Fruit fly (Drosophila melanogaster) whole organism: ENCODE measurements around the gene Cda5.
A peak's percentile ranks its signal among the peaks of the same experiment; 100 is the strongest.

Source experiments
- CG8478 ChIP-seq: fragments of >200 bp; optimal IDR thresholded peaks from 2 replicates; lab custom pipeline; 2018; ENCODE audit warnings: inconsistent platforms
- Dll ChIP-seq: fragments of >200 bp; optimal IDR thresholded peaks from 2 replicates; lab custom pipeline; 2017
- EcR ChIP-seq, 2 experiments: fragments of >200 bp; optimal IDR thresholded peaks; 2 replicates each; lab custom pipeline; 2017; ENCODE audit warnings: missing biosample characterization in 2 of 2, missing genetic modification characterization in 2 of 2, missing genetic modification reagents in 2 of 2
- pan ChIP-seq: fragments of >200 bp; optimal IDR thresholded peaks from 2 replicates; lab custom pipeline; 2017
- psq ChIP-seq: fragments of >200 bp; optimal IDR thresholded peaks from 2 replicates; lab custom pipeline; 2017
- usp ChIP-seq: fragments of >200 bp; optimal IDR thresholded peaks from 2 replicates; lab custom pipeline; 2017; ENCODE audit warnings: missing biosample characterization, missing genetic modification characterization, mixed read lengths

The Cda5 gene

DNA sequence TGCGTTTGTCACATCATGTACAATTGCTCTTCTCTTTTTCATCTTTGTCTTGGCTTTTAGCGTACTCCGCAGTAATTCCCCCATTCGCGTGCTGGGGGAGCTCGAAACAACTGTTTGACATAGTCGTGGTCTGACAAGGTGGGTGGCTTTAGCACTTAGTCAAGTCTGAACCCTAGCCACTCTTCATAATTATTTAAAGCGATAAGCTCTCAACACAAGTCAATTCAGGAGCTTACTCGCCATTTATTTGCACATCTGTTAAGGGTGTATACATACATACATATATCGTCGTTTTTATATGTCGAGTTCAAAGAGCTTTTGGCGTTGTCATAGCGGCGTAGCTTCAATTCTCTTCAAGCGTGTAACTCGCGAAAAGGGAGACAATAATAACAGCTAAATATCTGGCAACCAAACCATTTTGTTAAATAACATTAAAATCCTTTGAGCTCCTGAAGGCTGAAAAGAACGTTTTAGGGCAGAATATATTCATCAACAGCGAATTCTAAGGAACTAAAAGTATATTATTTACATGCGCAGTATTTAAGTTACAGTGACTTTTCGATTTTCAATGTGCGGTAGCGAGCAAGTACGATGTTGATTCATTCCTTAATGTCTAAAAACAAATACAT lies 8.7 kb upstream of the Cda5 start:
- no peak for TF ChIP-seq usp (GFP tag; lab: Kevin White, UChicago)
- no peak for TF ChIP-seq EcR (GFP tag; optimal IDR thresholded peaks at IDR 0.05; lab: Kevin White, UChicago)
- no peak for TF ChIP-seq pan (lab: Kevin White, UChicago)
- TF ChIP-seq CG8478 (lab: Kevin White, UChicago): no peak
- TF ChIP-seq Dll (lab: Kevin White, UChicago): no peak
- no peak for TF ChIP-seq psq

DNA sequence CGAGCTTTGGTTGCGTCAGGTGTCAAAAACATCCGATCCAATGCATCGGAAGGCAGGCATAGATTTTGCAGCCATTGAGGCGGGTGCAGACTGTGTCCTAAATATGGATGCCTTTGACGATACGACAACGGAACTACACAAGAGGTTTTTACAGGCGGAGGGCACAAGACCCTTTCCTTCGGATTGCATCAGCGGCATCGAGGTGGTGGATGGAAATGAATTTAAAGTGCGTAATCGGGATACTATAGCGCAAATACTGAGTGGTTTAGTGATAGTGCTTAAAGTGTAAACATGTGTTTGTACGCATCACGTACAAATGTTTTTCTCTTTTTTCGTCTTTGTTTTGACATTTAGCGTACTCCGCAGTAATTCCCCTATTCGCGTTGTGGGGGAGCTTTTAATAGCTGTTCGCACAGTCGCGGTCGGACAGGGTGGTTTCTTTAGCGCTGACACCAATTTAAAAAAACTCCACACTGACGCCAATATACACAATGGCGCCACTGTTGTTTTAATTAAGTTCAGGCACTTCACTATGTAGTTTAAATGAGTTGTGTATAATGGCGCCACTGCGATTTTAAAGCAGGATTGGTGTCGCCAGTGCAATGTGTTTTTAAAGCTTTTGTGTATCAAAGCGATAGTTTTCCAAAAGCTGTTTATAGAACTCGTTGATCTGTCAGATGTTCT lies 7.7 kb upstream of the Cda5 start:
- no peak for TF ChIP-seq Dll (lab: Kevin White, UChicago)
- TF ChIP-seq psq: no peak
- no peak for TF ChIP-seq CG8478 (lab: Kevin White, UChicago)
- TF ChIP-seq usp (GFP tag; lab: Kevin White, UChicago): no peak
- TF ChIP-seq pan (lab: Kevin White, UChicago): no peak
- no peak for TF ChIP-seq EcR (GFP tag; optimal IDR thresholded peaks at IDR 0.05; lab: Kevin White, UChicago)

DNA sequence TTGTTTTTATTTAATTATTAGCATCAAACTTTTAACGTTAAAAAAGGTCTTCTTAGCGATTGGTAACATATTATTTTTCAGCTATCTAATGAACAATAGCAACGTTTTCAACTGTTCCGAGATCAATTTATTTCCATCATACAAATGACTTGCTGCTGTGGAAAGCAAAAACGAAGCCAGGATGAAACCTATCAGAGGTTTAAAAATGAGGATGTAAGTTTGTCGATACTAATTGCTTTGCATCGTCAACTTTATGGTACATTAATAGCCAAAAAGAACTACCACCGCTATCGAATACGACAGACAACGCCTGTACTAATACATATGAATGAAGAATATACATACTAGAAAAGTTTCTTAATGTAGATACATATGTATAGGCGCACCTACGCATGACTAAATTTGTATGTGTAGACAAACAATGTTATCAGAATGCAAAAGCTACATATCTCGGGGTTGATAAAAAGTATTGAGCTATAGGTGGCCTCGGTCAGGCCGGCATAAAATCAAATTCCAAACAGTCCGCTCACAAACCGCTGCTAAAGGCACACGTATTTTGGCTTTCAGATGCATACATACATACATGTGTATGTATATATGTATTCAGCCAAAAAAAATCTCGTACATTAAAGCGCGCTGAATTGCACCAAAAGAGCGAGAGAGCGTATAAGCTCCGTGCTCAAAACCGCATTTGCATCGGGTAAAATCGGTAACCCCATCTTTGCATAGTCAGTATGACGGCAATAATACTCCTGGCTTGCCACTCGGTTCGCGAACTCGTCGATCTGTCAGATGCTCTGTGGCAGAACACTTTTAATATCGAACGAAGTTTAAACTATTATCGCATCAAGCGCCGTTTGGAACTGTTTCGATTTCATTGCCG lies 6.9 kb upstream of the Cda5 start:
- TF ChIP-seq EcR (GFP tag; optimal IDR thresholded peaks at IDR 0.05; lab: Kevin White, UChicago): no peak
- TF ChIP-seq CG8478 (lab: Kevin White, UChicago): no peak
- TF ChIP-seq Dll (lab: Kevin White, UChicago): no peak
- TF ChIP-seq psq: no peak
- TF ChIP-seq pan (lab: Kevin White, UChicago): no peak
- no peak for TF ChIP-seq usp (GFP tag; lab: Kevin White, UChicago)

DNA sequence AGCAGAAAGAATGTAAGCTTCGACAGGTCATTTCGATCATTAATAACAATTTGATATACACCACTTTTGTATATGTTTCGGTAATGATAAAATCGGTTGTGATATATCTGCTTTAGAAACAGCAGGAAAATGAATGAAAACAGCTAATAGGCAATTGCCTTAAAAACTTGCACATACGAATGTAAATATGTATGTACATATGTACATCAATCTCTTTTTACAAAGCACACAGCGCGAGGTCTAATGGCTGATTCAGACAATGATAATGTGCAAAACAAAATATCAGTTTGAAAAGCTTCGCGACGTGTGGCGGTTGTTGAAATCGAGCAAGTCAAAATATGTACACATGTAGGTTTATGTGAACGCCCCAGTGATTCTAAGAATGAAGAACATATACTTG lies 6.3 kb upstream of the Cda5 start, which contains the start of gene galectin:
Gene galectin (plus strand): TSS at position 301 of the 400 bp plus-strand sequence.
- TF ChIP-seq usp (GFP tag; lab: Kevin White, UChicago) (no peak), EcR (GFP tag; optimal IDR thresholded peaks at IDR 0.05; lab: Kevin White, UChicago) (no peak), psq (no peak), pan (lab: Kevin White, UChicago) (no peak), Dll (lab: Kevin White, UChicago) (no peak), CG8478 (lab: Kevin White, UChicago) (no peak)

DNA sequence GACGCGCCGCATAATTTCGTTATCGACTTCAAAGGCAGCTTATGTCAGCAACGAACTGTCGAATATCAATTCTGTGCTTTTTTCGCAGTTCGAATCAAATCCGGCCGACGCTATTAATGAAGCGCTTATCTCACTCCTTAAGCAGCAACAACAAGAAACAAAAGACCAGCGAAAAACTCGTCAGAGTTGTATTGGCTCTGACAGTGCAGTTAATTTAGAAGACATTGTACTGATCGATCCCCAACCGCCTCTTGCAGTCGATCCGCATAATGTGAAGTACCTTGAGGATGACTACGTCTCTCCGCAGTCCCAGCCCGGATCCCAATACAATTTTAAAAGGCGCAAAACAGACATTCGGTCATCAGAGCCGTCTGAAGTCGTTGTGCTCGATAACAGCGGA lies 4.4 kb upstream of the Cda5 start:
- TF ChIP-seq Dll (lab: Kevin White, UChicago) (no peak), usp (GFP tag; lab: Kevin White, UChicago) (no peak), pan (lab: Kevin White, UChicago) (no peak), psq (no peak), CG8478 (lab: Kevin White, UChicago) (no peak), EcR (GFP tag; optimal IDR thresholded peaks at IDR 0.05; lab: Kevin White, UChicago) (no peak)

DNA sequence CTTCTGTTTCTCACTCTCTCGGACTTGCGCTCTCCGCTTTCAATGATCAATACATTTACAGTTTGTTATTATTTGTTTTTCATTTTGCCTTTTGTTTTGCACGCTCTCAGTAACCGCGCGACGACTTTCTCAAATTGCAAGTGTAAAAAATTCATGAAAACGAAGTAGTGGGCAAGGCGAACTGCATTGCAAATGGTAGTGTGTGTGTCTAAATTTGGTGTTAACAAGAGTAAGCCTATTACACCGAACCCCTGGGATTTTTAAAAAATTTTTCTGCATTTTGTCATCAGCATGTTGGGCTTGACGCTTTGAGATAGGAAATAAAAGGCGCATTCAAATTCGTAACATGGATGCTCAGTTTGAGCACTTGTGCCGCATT lies 2.1 kb upstream of the Cda5 start:
- TF ChIP-seq pan (lab: Kevin White, UChicago) (peak; percentile 32), CG8478 (lab: Kevin White, UChicago) (no peak), EcR (GFP tag; optimal IDR thresholded peaks at IDR 0.05; lab: Kevin White, UChicago) (no peak), usp (GFP tag; lab: Kevin White, UChicago) (no peak), Dll (lab: Kevin White, UChicago) (no peak)

DNA sequence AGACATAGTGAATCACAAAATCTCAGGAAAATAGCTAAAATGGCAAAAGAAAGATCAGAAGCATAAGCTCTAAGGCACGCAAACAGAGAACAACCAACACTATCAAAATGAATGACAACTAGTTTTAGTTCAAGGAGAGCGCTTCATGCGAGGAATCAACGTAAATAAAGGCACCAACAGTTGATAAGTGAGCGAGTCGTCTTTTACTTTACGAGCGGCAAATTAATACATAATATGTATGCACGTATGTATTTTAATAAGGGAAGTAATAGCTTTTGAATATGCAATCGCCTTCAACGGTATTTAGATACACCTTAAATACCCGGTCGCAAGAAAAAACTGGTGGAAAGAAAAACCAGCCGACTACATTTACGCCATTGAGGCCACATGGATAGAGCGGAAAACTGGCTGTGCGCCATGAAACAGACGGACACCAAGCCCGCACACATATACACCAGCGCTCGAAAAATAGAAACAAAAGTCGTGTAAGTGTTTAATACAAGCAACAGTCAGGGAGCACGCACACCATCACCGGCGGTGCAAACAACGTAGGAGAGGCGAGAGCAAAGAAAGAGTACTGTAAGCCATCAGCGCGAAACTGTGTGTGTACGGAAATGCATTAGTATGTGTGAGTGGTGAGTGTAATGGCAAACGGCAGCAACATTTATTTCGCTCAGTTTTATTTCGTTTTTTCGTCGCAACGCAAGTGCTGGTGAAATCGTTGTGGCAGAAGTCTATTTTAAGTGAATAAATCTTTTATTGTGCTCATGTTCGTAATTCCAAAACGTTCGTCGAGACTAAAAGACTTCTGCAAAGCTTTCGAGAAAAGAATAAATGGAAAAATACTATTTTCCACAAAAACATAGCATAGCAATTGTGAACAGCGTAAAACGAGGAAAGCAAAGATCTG lies 1.4 kb upstream of the Cda5 start, which contains the start of gene dbr:
Gene dbr (plus strand): TSS at position 114 of the 910 bp plus-strand sequence.
- TF ChIP-seq psq (no peak), CG8478 (lab: Kevin White, UChicago) (peak; percentile 73)

DNA sequence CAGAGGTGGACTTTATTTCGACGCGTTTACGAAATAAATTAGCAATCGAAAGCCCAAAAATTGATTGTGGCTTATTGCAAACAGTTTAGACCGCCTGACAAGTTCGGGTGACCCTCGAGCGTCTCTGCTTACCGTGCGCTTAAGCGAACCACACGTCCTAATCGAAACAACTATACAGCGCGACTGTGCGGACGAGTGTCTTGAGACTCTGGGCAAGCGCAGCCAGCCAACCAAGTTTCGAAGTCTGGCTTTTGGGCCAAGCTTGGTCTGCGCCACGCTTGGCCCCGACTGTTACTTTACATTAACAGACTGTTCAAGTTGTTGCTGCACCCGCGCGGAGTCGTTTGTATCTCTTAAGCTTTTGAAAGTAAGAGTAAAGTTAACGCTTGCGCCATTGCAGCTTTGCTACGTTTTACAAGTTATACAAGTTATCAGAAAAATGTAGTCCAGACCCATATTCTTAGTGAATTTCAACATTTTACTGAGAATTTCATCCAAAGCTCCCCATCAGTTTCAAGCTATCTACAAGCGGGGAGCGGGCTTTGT lies 6.1 kb downstream of the Cda5 start:
- TF ChIP-seq Dll (lab: Kevin White, UChicago): no peak

DNA sequence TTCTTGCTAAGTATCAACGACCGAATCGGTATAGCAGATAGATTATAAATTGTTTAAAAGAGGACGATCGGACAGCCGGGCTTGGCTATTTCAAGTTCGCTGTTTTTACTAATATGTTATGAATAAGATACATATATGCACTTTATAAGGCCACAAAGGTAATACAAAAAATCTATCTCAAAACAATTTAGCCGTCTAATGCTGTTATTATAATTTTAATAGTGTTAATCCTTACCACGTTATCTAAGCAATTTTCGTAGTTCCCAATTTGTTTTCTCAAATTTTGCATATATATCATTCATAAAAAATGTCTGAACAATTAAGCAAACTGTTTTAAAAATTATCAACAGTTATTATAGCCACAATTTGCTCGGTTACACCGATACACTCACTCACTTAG lies 8.3 kb downstream of the Cda5 start:
- TF ChIP-seq EcR (GFP tag; optimal IDR thresholded peaks at IDR 0.05; lab: Kevin White, UChicago) (no peak), pan (lab: Kevin White, UChicago) (no peak), psq (no peak), usp (GFP tag; lab: Kevin White, UChicago) (no peak), Dll (lab: Kevin White, UChicago) (no peak), CG8478 (lab: Kevin White, UChicago) (no peak)

DNA sequence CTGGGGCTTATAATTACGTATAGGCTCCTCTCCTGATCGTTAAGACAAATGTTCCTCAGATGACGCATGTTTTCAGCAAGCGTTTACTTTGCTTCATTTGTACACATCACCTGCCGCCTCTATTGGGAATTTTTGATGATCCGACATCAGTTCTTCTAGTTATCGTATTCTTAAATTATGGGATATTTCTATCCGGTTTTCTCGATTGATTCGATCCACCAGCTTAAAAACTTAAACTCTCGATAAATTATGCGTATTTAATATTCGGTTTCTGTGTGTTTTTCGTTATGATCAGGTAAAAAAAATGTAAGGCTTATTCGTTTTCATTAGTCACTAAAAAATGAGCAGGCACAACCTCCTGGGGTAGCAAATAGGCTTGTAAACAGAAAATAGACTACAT lies 12.1 kb downstream of the Cda5 start:
- TF ChIP-seq EcR (GFP tag; optimal IDR thresholded peaks at IDR 0.05; lab: Kevin White, UChicago) (no peak), usp (GFP tag; lab: Kevin White, UChicago) (no peak), pan (lab: Kevin White, UChicago) (no peak), psq (no peak), CG8478 (lab: Kevin White, UChicago) (no peak), Dll (lab: Kevin White, UChicago) (no peak)
